Fruit fly (Drosophila melanogaster) whole organism, embryonic: ENCODE data around the gene CG12106.

Source experiments
- Adf1 ChIP-seq: fragments of 200-800 bp; sonication (Bioruptor generic); IDR thresholded peaks from 2 replicates; pipeline ENCODE4 v1.3.6; 2022; ENCODE audit warnings: missing biosample characterization, missing genetic modification characterization
- Asciz ChIP-seq: fragments of 200-800 bp; sonication (Bioruptor generic); optimal IDR thresholded peaks from 2 replicates; lab custom pipeline; 2017; ENCODE audit warnings: missing biosample characterization, mild to moderate bottlenecking, missing genetic modification characterization, missing genetic modification reagents
- CG10147 ChIP-seq: fragments of 200-800 bp; sonication (Bioruptor generic); optimal IDR thresholded peaks from 2 replicates; lab custom pipeline; 2019; ENCODE audit warnings: missing biosample characterization, mild to moderate bottlenecking, missing genetic modification characterization, moderate library complexity
- CG10654 ChIP-seq: fragments of 200-800 bp; sonication (Bioruptor generic); optimal IDR thresholded peaks from 2 replicates; lab custom pipeline; 2016; ENCODE audit warnings: missing biosample characterization, missing genetic modification characterization
- CG11093 ChIP-seq: fragments of 200-800 bp; sonication (Bioruptor generic); IDR thresholded peaks from 3 replicates; pipeline ENCODE4 v1.3.6; 2022; ENCODE audit warnings: missing biosample characterization, missing genetic modification characterization
- CG11504 ChIP-seq: fragments of 200-800 bp; sonication (Bioruptor generic); optimal IDR thresholded peaks from 3 replicates; lab custom pipeline; 2019; ENCODE audit warnings: missing biosample characterization, mild to moderate bottlenecking, missing genetic modification characterization, moderate library complexity
- CG12659 ChIP-seq: fragments of 200-800 bp; sonication (Bioruptor generic); optimal IDR thresholded peaks from 3 replicates; lab custom pipeline; 2017; ENCODE audit warnings: mild to moderate bottlenecking, missing biosample characterization, missing genetic modification reagents, missing genetic modification characterization
- CG13123 ChIP-seq: fragments of 200-800 bp; sonication (Bioruptor generic); optimal IDR thresholded peaks from 2 replicates; lab custom pipeline; 2016; ENCODE audit warnings: missing biosample characterization, missing genetic modification characterization
- CG13287 ChIP-seq: fragments of 200-800 bp; sonication (Bioruptor generic); IDR thresholded peaks from 2 replicates; pipeline ENCODE4 v1.3.6; 2022; ENCODE audit warnings: missing biosample characterization, missing genetic modification characterization; ENCODE audit not compliant: partially characterized antibody
- CG14014 ChIP-seq: fragments of 200-800 bp; sonication (Bioruptor generic); IDR thresholded peaks from 2 replicates; pipeline ENCODE4 v1.3.6; 2022; ENCODE audit warnings: missing biosample characterization, missing genetic modification characterization
- CG17802 ChIP-seq: fragments of 200-800 bp; sonication (Bioruptor generic); optimal IDR thresholded peaks from 2 replicates; lab custom pipeline; 2018; ENCODE audit warnings: missing biosample characterization, mild to moderate bottlenecking, missing genetic modification characterization, moderate library complexity
- CG34422 ChIP-seq: fragments of 200-800 bp; sonication (Bioruptor generic); IDR thresholded peaks from 3 replicates; pipeline ENCODE4 v1.3.6; 2022; ENCODE audit warnings: missing biosample characterization, missing genetic modification characterization
- CG4424 ChIP-seq: fragments of 200-800 bp; sonication (Bioruptor generic); optimal IDR thresholded peaks from 3 replicates; lab custom pipeline; 2016; ENCODE audit warnings: missing biosample characterization, missing genetic modification characterization
- CG5245 ChIP-seq: fragments of 200-800 bp; sonication (Bioruptor generic); optimal IDR thresholded peaks from 3 replicates; lab custom pipeline; 2016; ENCODE audit warnings: missing biosample characterization, missing genetic modification characterization
- CG5953 ChIP-seq: fragments of 200-800 bp; sonication (Bioruptor generic); IDR thresholded peaks from 2 replicates; pipeline ENCODE4 v1.3.6; 2022; ENCODE audit warnings: missing biosample characterization, missing genetic modification characterization
- CG6175 ChIP-seq: fragments of 200-800 bp; sonication (Bioruptor generic); IDR thresholded peaks from 3 replicates; pipeline ENCODE4 v1.3.6; 2022; ENCODE audit warnings: missing biosample characterization, missing genetic modification characterization
- CG6272 ChIP-seq: fragments of 200-800 bp; sonication (Bioruptor generic); IDR thresholded peaks from 2 replicates; pipeline ENCODE4 v1.3.6; 2022; ENCODE audit warnings: missing biosample characterization, missing genetic modification characterization
- CG6654 ChIP-seq: fragments of 200-800 bp; sonication (Bioruptor generic); optimal IDR thresholded peaks from 2 replicates; lab custom pipeline; 2017; ENCODE audit warnings: missing biosample characterization, mild to moderate bottlenecking, missing genetic modification characterization
- CG6683 ChIP-seq: fragments of 200-800 bp; sonication (Bioruptor generic); optimal IDR thresholded peaks from 2 replicates; lab custom pipeline; 2017; ENCODE audit warnings: missing biosample characterization, mild to moderate bottlenecking, missing genetic modification characterization, missing genetic modification reagents
- CG6689 ChIP-seq: fragments of 200-800 bp; sonication (Bioruptor generic); IDR thresholded peaks from 2 replicates; pipeline ENCODE4 v1.3.6; 2022; ENCODE audit warnings: missing biosample characterization, missing genetic modification characterization
- CG7839 ChIP-seq: fragments of 200-800 bp; sonication (Bioruptor generic); optimal IDR thresholded peaks from 3 replicates; lab custom pipeline; 2018; ENCODE audit warnings: missing biosample characterization, mild to moderate bottlenecking, missing genetic modification characterization, moderate library complexity
- CG7963 ChIP-seq: fragments of 200-800 bp; sonication (Bioruptor generic); IDR thresholded peaks from 3 replicates; pipeline ENCODE4 v1.3.6; 2022; ENCODE audit warnings: missing biosample characterization, missing genetic modification characterization; ENCODE audit not compliant: partially characterized antibody
- CG8388 ChIP-seq: fragments of 200-800 bp; sonication (Bioruptor generic); optimal IDR thresholded peaks from 2 replicates; lab custom pipeline; 2019; ENCODE audit warnings: missing biosample characterization, mild to moderate bottlenecking, missing genetic modification characterization, moderate library complexity
- CG9609 ChIP-seq: fragments of 200-800 bp; sonication (Bioruptor generic); optimal IDR thresholded peaks from 3 replicates; lab custom pipeline; 2016; ENCODE audit warnings: missing biosample characterization, missing genetic modification characterization
- CG9876 ChIP-seq: fragments of 200-800 bp; sonication (Bioruptor generic); optimal IDR thresholded peaks from 2 replicates; lab custom pipeline; 2016; ENCODE audit warnings: missing biosample characterization, missing genetic modification characterization
- CHES-1-like ChIP-seq: fragments of 200-800 bp; sonication (Bioruptor generic); optimal IDR thresholded peaks from 2 replicates; lab custom pipeline; 2016; ENCODE audit warnings: missing biosample characterization, missing genetic modification characterization
- Dad ChIP-seq: fragments of 200-800 bp; sonication (Bioruptor generic); optimal IDR thresholded peaks from 3 replicates; lab custom pipeline; 2016; ENCODE audit warnings: missing biosample characterization, missing genetic modification characterization
- Dll ChIP-seq: fragments of 200-800 bp; sonication (Bioruptor generic); IDR thresholded peaks from 4 replicates; pipeline ENCODE4 v1.3.6; 2022; ENCODE audit warnings: missing biosample characterization, missing genetic modification characterization; ENCODE audit not compliant: partially characterized antibody
- Doc2 ChIP-seq: fragments of 200-800 bp; sonication (Bioruptor generic); IDR thresholded peaks from 2 replicates; pipeline ENCODE4 v1.3.6; 2022; ENCODE audit warnings: missing biosample characterization, missing genetic modification characterization
- Eip74EF ChIP-seq, 2 experiments: fragments of 200-800 bp in 1 of 2; fragments of >200 bp in 1 of 2; sonication (Bioruptor generic) in 1 of 2; optimal IDR thresholded peaks; 2 replicates each; lab custom pipeline; 2017 to 2019; ENCODE audit warnings: missing biosample characterization in 2 of 2, missing genetic modification characterization in 2 of 2, mild to moderate bottlenecking in 1 of 2, moderate library complexity in 1 of 2
- Elba2 ChIP-seq: fragments of 200-800 bp; sonication (Bioruptor generic); optimal IDR thresholded peaks from 3 replicates; lab custom pipeline; 2016; ENCODE audit warnings: missing biosample characterization, missing genetic modification characterization
- Oaz ChIP-seq: fragments of 200-800 bp; sonication (Bioruptor generic); IDR thresholded peaks from 2 replicates; pipeline ENCODE4 v1.3.6; 2022; ENCODE audit warnings: missing biosample characterization, missing genetic modification characterization
- Ravus ChIP-seq: fragments of 200-800 bp; sonication (Bioruptor generic); IDR thresholded peaks from 2 replicates; pipeline ENCODE4 v1.3.6; 2022; ENCODE audit warnings: missing biosample characterization, missing genetic modification characterization
- Sin3A ChIP-seq: fragments of >200 bp; optimal IDR thresholded peaks from 2 replicates; lab custom pipeline; 2018
- Stat92E ChIP-seq, 3 experiments: fragments of >200 bp in 2 of 3; fragments of 200-800 bp in 1 of 3; sonication (Bioruptor generic) in 1 of 3; optimal IDR thresholded peaks; 2 replicates each; lab custom pipeline; 2017 to 2019; ENCODE audit warnings: missing biosample characterization in 3 of 3, missing genetic modification characterization in 3 of 3, mild to moderate bottlenecking in 1 of 3, moderate library complexity in 1 of 3
- amos ChIP-seq: fragments of 200-800 bp; sonication (Bioruptor generic); IDR thresholded peaks from 2 replicates; pipeline ENCODE4 v1.3.6; 2022; ENCODE audit warnings: missing biosample characterization, missing genetic modification characterization; ENCODE audit not compliant: partially characterized antibody
- bigmax ChIP-seq: fragments of 200-800 bp; sonication (Bioruptor generic); optimal IDR thresholded peaks from 2 replicates; lab custom pipeline; 2018; ENCODE audit warnings: missing biosample characterization, mild to moderate bottlenecking, missing genetic modification characterization
- chn ChIP-seq: fragments of 200-800 bp; sonication (Bioruptor generic); optimal IDR thresholded peaks from 2 replicates; lab custom pipeline; 2016; ENCODE audit warnings: missing biosample characterization, missing genetic modification characterization
- gce ChIP-seq: fragments of 200-800 bp; sonication (Bioruptor generic); IDR thresholded peaks from 3 replicates; pipeline ENCODE4 v1.3.6; 2022; ENCODE audit warnings: missing biosample characterization, missing genetic modification characterization
- gcm2 ChIP-seq: fragments of 200-800 bp; sonication (Bioruptor generic); optimal IDR thresholded peaks from 2 replicates; lab custom pipeline; 2016; ENCODE audit warnings: missing biosample characterization, missing genetic modification characterization
- gsb ChIP-seq: fragments of 200-800 bp; sonication (Bioruptor generic); IDR thresholded peaks from 2 replicates; pipeline ENCODE4 v1.3.6; 2022; ENCODE audit warnings: missing biosample characterization, missing genetic modification characterization
- hkb ChIP-seq, 2 experiments: fragments of 200-800 bp in 1 of 2; fragments of >200 bp in 1 of 2; sonication (Bioruptor generic) in 1 of 2; IDR thresholded peaks in 1 of 2; optimal IDR thresholded peaks in 1 of 2; 2 replicates each; pipeline versions ENCODE4 v1.3.6 to Lab custom; 2017 to 2022; ENCODE audit warnings: missing biosample characterization in 1 of 2, missing genetic modification characterization in 1 of 2
- mam ChIP-seq: fragments of 200-800 bp; sonication (Bioruptor generic); optimal IDR thresholded peaks from 3 replicates; lab custom pipeline; 2016; ENCODE audit warnings: missing biosample characterization, missing genetic modification characterization
- nerfin-1 ChIP-seq: fragments of 200-800 bp; sonication (Bioruptor generic); optimal IDR thresholded peaks from 3 replicates; lab custom pipeline; 2019; ENCODE audit warnings: missing biosample characterization, mild to moderate bottlenecking, missing genetic modification characterization, moderate library complexity
- nom ChIP-seq: fragments of 200-800 bp; sonication (Bioruptor generic); optimal IDR thresholded peaks from 2 replicates; lab custom pipeline; 2017; ENCODE audit warnings: missing biosample characterization, missing genetic modification characterization, mild to moderate bottlenecking, moderate library complexity, missing genetic modification reagents
- pb ChIP-seq: fragments of 200-800 bp; sonication (Bioruptor generic); optimal IDR thresholded peaks from 3 replicates; lab custom pipeline; 2016; ENCODE audit warnings: missing biosample characterization, missing genetic modification characterization
- pita ChIP-seq: fragments of 200-800 bp; sonication (Bioruptor generic); optimal IDR thresholded peaks from 2 replicates; lab custom pipeline; 2017; ENCODE audit warnings: missing biosample characterization, mild to moderate bottlenecking, missing genetic modification characterization
- sc ChIP-seq, 3 experiments: fragments of >200 bp in 2 of 3; fragments of 200-800 bp in 1 of 3; sonication (Bioruptor generic) in 1 of 3; optimal IDR thresholded peaks; 2 replicates in 2 of 3; 3 replicates in 1 of 3; lab custom pipeline; 2017; ENCODE audit warnings: mild to moderate bottlenecking in 1 of 3, missing biosample characterization in 1 of 3, missing genetic modification characterization in 1 of 3, missing genetic modification reagents in 1 of 3
- trh ChIP-seq: fragments of 200-800 bp; sonication (Bioruptor generic); optimal IDR thresholded peaks from 2 replicates; lab custom pipeline; 2016; ENCODE audit warnings: missing biosample characterization, missing genetic modification characterization
- vvl ChIP-seq: fragments of 200-800 bp; sonication (Bioruptor generic); IDR thresholded peaks from 2 replicates; pipeline ENCODE4 v1.3.6; 2022; ENCODE audit warnings: missing biosample characterization, missing genetic modification characterization

Gene CG12106

dm6 chrX:9152127-9152598 is 41.5 kb upstream of the CG12106 start (continued):
- no peak for TF ChIP-seq CG11504
- no peak for TF ChIP-seq nerfin-1 (tag; lab: Kevin White, UChicago)
- peak; percentile 91 for TF ChIP-seq Elba2 (GFP tag; lab: Kevin White, UChicago)
- TF ChIP-seq CG9876 (GFP tag; lab: Kevin White, UChicago) = peak; percentile 23
- TF ChIP-seq Stat92E (GFP tag; optimal IDR thresholded peaks at IDR 0.05; lab: Kevin White, UChicago) = peak in 1 of 3 experiments; percentile 17
- peak; percentile 76 for TF ChIP-seq vvl
- TF ChIP-seq CG8388 = no peak
- no peak for TF ChIP-seq gsb (GFP tag; lab: Robert Waterston, UW)
- TF ChIP-seq sc (optimal IDR thresholded peaks at IDR 0.05; lab: Kevin White, UChicago) = no peak
- TF ChIP-seq sc (GFP tag; optimal IDR thresholded peaks at IDR 0.05; lab: Kevin White, UChicago) = no peak
- no peak for TF ChIP-seq CG6689 (GFP tag; lab: Robert Waterston, UW)
- no peak for TF ChIP-seq pita (GFP tag; lab: Kevin White, UChicago)
- no peak for TF ChIP-seq CG9609
- TF ChIP-seq CG11093 (GFP tag; lab: Robert Waterston, UW) = no peak
- TF ChIP-seq CG17802 = no peak
- TF ChIP-seq CG34422 (GFP tag; lab: Robert Waterston, UW) = no peak
- TF ChIP-seq Ravus (GFP tag; lab: Robert Waterston, UW) = no peak
- peak; percentile 61 for TF ChIP-seq CG12659 (GFP tag; lab: Kevin White, UChicago)
- no peak for TF ChIP-seq CG10147 (GFP tag; lab: Kevin White, UChicago)
- TF ChIP-seq amos (GFP tag; lab: Robert Waterston, UW) = peak; percentile 33; the same call in 1 of the 2 replicates
- no peak for TF ChIP-seq bigmax
- TF ChIP-seq trh (GFP tag; lab: Kevin White, UChicago) = no peak
- no peak for TF ChIP-seq Doc2
- no peak for TF ChIP-seq CG4424 (GFP tag; lab: Kevin White, UChicago)
- no peak for TF ChIP-seq mam (GFP tag; lab: Kevin White, UChicago)
- TF ChIP-seq pb = no peak
- no peak for TF ChIP-seq gcm2
- no peak for TF ChIP-seq Dll (GFP tag; lab: Robert Waterston, UW)
- peak; percentile 6 for TF ChIP-seq Dad (GFP tag; lab: Kevin White, UChicago)
- TF ChIP-seq CG7963 (GFP tag; lab: Robert Waterston, UW) = no peak
- TF ChIP-seq CG7839 = peak; percentile 33
- no peak for TF ChIP-seq CG5245
- TF ChIP-seq CG5953 = no peak
- no peak for TF ChIP-seq gce (GFP tag; lab: Robert Waterston, UW)
- TF ChIP-seq CG6272 (GFP tag; lab: Robert Waterston, UW) = no peak
- TF ChIP-seq CG6683 (GFP tag; lab: Kevin White, UChicago) = no peak
- no peak for TF ChIP-seq Asciz (GFP tag; lab: Kevin White, UChicago)
- peak; percentile 13; the same call in 1 of the 2 replicates for TF ChIP-seq CG13287
- no peak for TF ChIP-seq Oaz (GFP tag; lab: Robert Waterston, UW)
- TF ChIP-seq CG14014 (GFP tag; lab: Robert Waterston, UW) = peak; percentile 59; the same call in 1 of the 2 replicates
- TF ChIP-seq CG10654 (GFP tag; lab: Kevin White, UChicago) = no peak
- TF ChIP-seq CG6654 (GFP tag; lab: Kevin White, UChicago) = no peak
- TF ChIP-seq CHES-1-like (GFP tag; lab: Kevin White, UChicago) = peak; percentile 38
- TF ChIP-seq Eip74EF (GFP tag; optimal IDR thresholded peaks at IDR 0.05; lab: Kevin White, UChicago) = no peak
- TF ChIP-seq CG6175 (GFP tag; lab: Robert Waterston, UW) = 0 out of 3 replicates have a peak, but pooled peaks have one; percentile 38
- peak; percentile 33 for TF ChIP-seq CG13123 (GFP tag; lab: Kevin White, UChicago)
- TF ChIP-seq Sin3A (lab: Kevin White, UChicago) = no peak
- TF ChIP-seq nom (GFP tag; lab: Kevin White, UChicago) = peak; percentile 72
- TF ChIP-seq Adf1 = peak; percentile 45
- TF ChIP-seq hkb (optimal IDR thresholded peaks at IDR 0.05; lab: Kevin White, UChicago) = no peak
- TF ChIP-seq hkb (GFP tag; IDR thresholded peaks at IDR 0.05; lab: Robert Waterston, UW) = peak; percentile 54
- TF ChIP-seq chn (GFP tag; lab: Kevin White, UChicago) = peak; percentile 86
